Fruit fly (Drosophila melanogaster) whole organism, embryonic: ENCODE data around the gene CG33110.

ENCODE experiments used
- CG10431 ChIP-seq: fragments of 200-800 bp; sonication (Bioruptor generic); optimal IDR thresholded peaks from 3 replicates; lab custom pipeline; 2018; ENCODE audit warnings: missing biosample characterization, mild to moderate bottlenecking, missing genetic modification characterization
- CG10462 ChIP-seq: fragments of 200-800 bp; sonication (Bioruptor generic); optimal IDR thresholded peaks from 2 replicates; lab custom pipeline; 2016; ENCODE audit warnings: missing biosample characterization, missing genetic modification characterization
- CG12104 ChIP-seq: fragments of 200-800 bp; sonication (Bioruptor generic); optimal IDR thresholded peaks from 3 replicates; lab custom pipeline; 2016; ENCODE audit warnings: missing biosample characterization, missing genetic modification characterization
- CG1233 ChIP-seq: fragments of 200-800 bp; sonication (Bioruptor generic); optimal IDR thresholded peaks from 4 replicates; lab custom pipeline; 2018; ENCODE audit warnings: missing biosample characterization, mild to moderate bottlenecking, missing genetic modification characterization
- CG12391 ChIP-seq: fragments of 200-800 bp; sonication (Bioruptor generic); optimal IDR thresholded peaks from 3 replicates; lab custom pipeline; 2018; ENCODE audit warnings: missing biosample characterization, mild to moderate bottlenecking, missing genetic modification characterization, moderate library complexity
- CG13775 ChIP-seq: fragments of 200-800 bp; sonication (Bioruptor generic); optimal IDR thresholded peaks from 3 replicates; lab custom pipeline; 2017; ENCODE audit warnings: missing biosample characterization, mild to moderate bottlenecking, missing genetic modification characterization
- CG13894 ChIP-seq: fragments of 200-800 bp; sonication (Bioruptor generic); optimal IDR thresholded peaks from 3 replicates; lab custom pipeline; 2018; ENCODE audit warnings: missing biosample characterization, mild to moderate bottlenecking, missing genetic modification characterization, moderate library complexity
- CG2199 ChIP-seq: fragments of 200-800 bp; sonication (Bioruptor generic); IDR thresholded peaks from 3 replicates; pipeline ENCODE4 v1.3.6; 2022; ENCODE audit warnings: missing biosample characterization, missing genetic modification characterization
- CG2678 ChIP-seq: fragments of 200-800 bp; sonication (Bioruptor generic); optimal IDR thresholded peaks from 3 replicates; lab custom pipeline; 2019; ENCODE audit warnings: missing biosample characterization, mild to moderate bottlenecking, missing genetic modification characterization, moderate library complexity
- CG31365 ChIP-seq: fragments of 200-800 bp; sonication (Bioruptor generic); optimal IDR thresholded peaks from 2 replicates; lab custom pipeline; 2018; ENCODE audit warnings: missing biosample characterization, mild to moderate bottlenecking, missing genetic modification characterization
- CG32767 ChIP-seq: fragments of 200-800 bp; sonication (Bioruptor generic); IDR thresholded peaks from 2 replicates; pipeline ENCODE4 v1.3.6; 2022; ENCODE audit warnings: missing biosample characterization, missing genetic modification characterization
- CG32772 ChIP-seq: fragments of 200-800 bp; sonication (Bioruptor generic); IDR thresholded peaks from 2 replicates; pipeline ENCODE4 v1.3.6; 2022; ENCODE audit warnings: missing biosample characterization, missing genetic modification characterization
- CG3281 ChIP-seq: fragments of 200-800 bp; sonication (Bioruptor generic); optimal IDR thresholded peaks from 3 replicates; lab custom pipeline; 2017; ENCODE audit warnings: missing biosample characterization, mild to moderate bottlenecking, missing genetic modification characterization
- CG4404 ChIP-seq: fragments of 200-800 bp; sonication (Bioruptor generic); IDR thresholded peaks from 2 replicates; pipeline ENCODE4 v1.3.6; 2022; ENCODE audit warnings: missing biosample characterization, missing genetic modification characterization
- CG6654 ChIP-seq: fragments of 200-800 bp; sonication (Bioruptor generic); optimal IDR thresholded peaks from 2 replicates; lab custom pipeline; 2017; ENCODE audit warnings: missing biosample characterization, mild to moderate bottlenecking, missing genetic modification characterization
- CG7372 ChIP-seq: fragments of 200-800 bp; sonication (Bioruptor generic); IDR thresholded peaks from 2 replicates; pipeline ENCODE4 v1.3.6; 2022; ENCODE audit warnings: missing biosample characterization, missing genetic modification characterization
- CG7745 ChIP-seq: fragments of 200-800 bp; sonication (Bioruptor generic); optimal IDR thresholded peaks from 2 replicates; lab custom pipeline; 2018; ENCODE audit warnings: missing biosample characterization, mild to moderate bottlenecking, missing genetic modification characterization, moderate library complexity
- CG7786 ChIP-seq: fragments of 200-800 bp; sonication (Bioruptor generic); optimal IDR thresholded peaks from 2 replicates; lab custom pipeline; 2016; ENCODE audit warnings: missing biosample characterization, missing genetic modification characterization
- CG7928 ChIP-seq: fragments of 200-800 bp; sonication (Bioruptor generic); optimal IDR thresholded peaks from 2 replicates; lab custom pipeline; 2017; ENCODE audit warnings: missing biosample characterization, mild to moderate bottlenecking, missing genetic modification characterization
- CG7987 ChIP-seq: fragments of 200-800 bp; sonication (Bioruptor generic); optimal IDR thresholded peaks from 2 replicates; lab custom pipeline; 2018; ENCODE audit warnings: missing biosample characterization, mild to moderate bottlenecking, missing genetic modification characterization, moderate library complexity
- CG8281 ChIP-seq: fragments of 200-800 bp; sonication (Bioruptor generic); optimal IDR thresholded peaks from 2 replicates; lab custom pipeline; 2018; ENCODE audit warnings: missing biosample characterization, mild to moderate bottlenecking, missing genetic modification characterization, moderate library complexity
- CG8359 ChIP-seq: fragments of 200-800 bp; sonication (Bioruptor generic); optimal IDR thresholded peaks from 2 replicates; lab custom pipeline; 2017; ENCODE audit warnings: missing biosample characterization, mild to moderate bottlenecking, missing genetic modification characterization, borderline replicate concordance
- CG8478 ChIP-seq: fragments of >200 bp; optimal IDR thresholded peaks from 2 replicates; lab custom pipeline; 2018
- D19B ChIP-seq: fragments of 200-800 bp; sonication (Bioruptor generic); optimal IDR thresholded peaks from 2 replicates; lab custom pipeline; 2017; ENCODE audit warnings: missing biosample characterization, mild to moderate bottlenecking, missing genetic modification characterization
- Eip74EF ChIP-seq, 2 experiments: fragments of 200-800 bp in 1 of 2; fragments of >200 bp in 1 of 2; sonication (Bioruptor generic) in 1 of 2; optimal IDR thresholded peaks; 2 replicates each; lab custom pipeline; 2017 to 2019; ENCODE audit warnings: missing biosample characterization in 2 of 2, missing genetic modification characterization in 2 of 2, mild to moderate bottlenecking in 1 of 2, moderate library complexity in 1 of 2
- Ets65A ChIP-seq: fragments of 200-800 bp; sonication (Bioruptor generic); peaks from one replicate; lab custom pipeline; 2016; ENCODE audit warnings: missing biosample characterization, missing genetic modification characterization
- Lhr ChIP-seq: fragments of 200-800 bp; sonication (Bioruptor generic); optimal IDR thresholded peaks from 3 replicates; lab custom pipeline; 2017; ENCODE audit warnings: mild to moderate bottlenecking, missing biosample characterization, missing genetic modification reagents, missing genetic modification characterization
- Med ChIP-seq: fragments of 200-800 bp; sonication (Bioruptor generic); peaks from one replicate; lab custom pipeline; 2016; ENCODE audit warnings: missing biosample characterization, missing genetic modification characterization, mild to moderate bottlenecking, inconsistent platforms, moderate library complexity
- NK7.1 ChIP-seq: fragments of 200-800 bp; sonication (Bioruptor generic); optimal IDR thresholded peaks from 3 replicates; lab custom pipeline; 2016; ENCODE audit warnings: missing biosample characterization, missing genetic modification characterization
- Oli ChIP-seq: fragments of 200-800 bp; sonication (Bioruptor generic); optimal IDR thresholded peaks from 2 replicates; lab custom pipeline; 2018; ENCODE audit warnings: missing biosample characterization, mild to moderate bottlenecking, missing genetic modification characterization, moderate library complexity
- amos ChIP-seq: fragments of 200-800 bp; sonication (Bioruptor generic); IDR thresholded peaks from 2 replicates; pipeline ENCODE4 v1.3.6; 2022; ENCODE audit warnings: missing biosample characterization, missing genetic modification characterization; ENCODE audit not compliant: partially characterized antibody
- ase ChIP-seq: fragments of 200-800 bp; sonication (Bioruptor generic); IDR thresholded peaks from 3 replicates; pipeline ENCODE4 v1.3.6; 2022; ENCODE audit warnings: missing biosample characterization, missing genetic modification characterization
- bbx ChIP-seq: fragments of 200-800 bp; sonication (Bioruptor generic); IDR thresholded peaks from 2 replicates; pipeline ENCODE4 v1.3.6; 2022; ENCODE audit warnings: missing biosample characterization, missing genetic modification characterization; ENCODE audit not compliant: partially characterized antibody
- cas ChIP-seq: fragments of 200-800 bp; sonication (Bioruptor generic); IDR thresholded peaks from 2 replicates; pipeline ENCODE4 v1.3.6; 2022; ENCODE audit warnings: missing biosample characterization, missing genetic modification characterization
- chm ChIP-seq: fragments of 200-800 bp; sonication (Bioruptor generic); IDR thresholded peaks from 2 replicates; pipeline ENCODE4 v1.3.6; 2022; ENCODE audit warnings: missing biosample characterization, missing genetic modification characterization
- chn ChIP-seq: fragments of 200-800 bp; sonication (Bioruptor generic); optimal IDR thresholded peaks from 2 replicates; lab custom pipeline; 2016; ENCODE audit warnings: missing biosample characterization, missing genetic modification characterization
- croc ChIP-seq: fragments of 200-800 bp; sonication (Bioruptor generic); conservative IDR thresholded peaks from 3 replicates; pipeline ENCODE4 v1.3.6; 2022; ENCODE audit warnings: missing biosample characterization, missing genetic modification characterization
- dati ChIP-seq: fragments of 200-800 bp; sonication (Bioruptor generic); IDR thresholded peaks from 2 replicates; pipeline ENCODE4 v1.3.6; 2022; ENCODE audit warnings: missing biosample characterization, missing genetic modification characterization
- disco-r ChIP-seq: fragments of 200-800 bp; sonication (Bioruptor generic); optimal IDR thresholded peaks from 2 replicates; lab custom pipeline; 2016; ENCODE audit warnings: missing biosample characterization, missing genetic modification characterization
- emc ChIP-seq: fragments of 200-800 bp; sonication (Bioruptor generic); optimal IDR thresholded peaks from 2 replicates; lab custom pipeline; 2016; ENCODE audit warnings: missing biosample characterization, missing genetic modification characterization
- eyg ChIP-seq: fragments of 200-800 bp; sonication (Bioruptor generic); optimal IDR thresholded peaks from 3 replicates; lab custom pipeline; 2016; ENCODE audit warnings: missing biosample characterization, missing genetic modification characterization
- gcm2 ChIP-seq: fragments of 200-800 bp; sonication (Bioruptor generic); optimal IDR thresholded peaks from 2 replicates; lab custom pipeline; 2016; ENCODE audit warnings: missing biosample characterization, missing genetic modification characterization
- gfzf ChIP-seq: fragments of 200-800 bp; sonication (Bioruptor generic); optimal IDR thresholded peaks from 2 replicates; lab custom pipeline; 2016; ENCODE audit warnings: missing biosample characterization, mild to moderate bottlenecking, missing genetic modification characterization, moderate library complexity
- h ChIP-seq: fragments of >200 bp; optimal IDR thresholded peaks from 2 replicates; lab custom pipeline; 2017
- hth ChIP-seq: fragments of >200 bp; optimal IDR thresholded peaks from 2 replicates; lab custom pipeline; 2017; ENCODE audit warnings: inconsistent platforms
- nerfin-1 ChIP-seq: fragments of 200-800 bp; sonication (Bioruptor generic); optimal IDR thresholded peaks from 3 replicates; lab custom pipeline; 2019; ENCODE audit warnings: missing biosample characterization, mild to moderate bottlenecking, missing genetic modification characterization, moderate library complexity
- nerfin-2 ChIP-seq: fragments of 200-800 bp; sonication (Bioruptor generic); IDR thresholded peaks from 2 replicates; pipeline ENCODE4 v1.3.6; 2022; ENCODE audit warnings: missing biosample characterization, missing genetic modification characterization; ENCODE audit not compliant: partially characterized antibody
- pita ChIP-seq: fragments of 200-800 bp; sonication (Bioruptor generic); optimal IDR thresholded peaks from 2 replicates; lab custom pipeline; 2017; ENCODE audit warnings: missing biosample characterization, mild to moderate bottlenecking, missing genetic modification characterization
- scrt ChIP-seq: fragments of 200-800 bp; sonication (Bioruptor generic); optimal IDR thresholded peaks from 2 replicates; lab custom pipeline; 2018; ENCODE audit warnings: missing biosample characterization, mild to moderate bottlenecking, missing genetic modification characterization, moderate library complexity
- seq ChIP-seq: fragments of 200-800 bp; sonication (Bioruptor generic); IDR thresholded peaks from 2 replicates; pipeline ENCODE4 v1.3.6; 2022; ENCODE audit warnings: missing biosample characterization, missing genetic modification characterization
- tap ChIP-seq: fragments of 200-800 bp; optimal IDR thresholded peaks from 3 replicates; lab custom pipeline; 2019; ENCODE audit warnings: missing biosample characterization, mild to moderate bottlenecking, missing genetic modification characterization, moderate library complexity
- toy ChIP-seq: fragments of 200-800 bp; sonication (Bioruptor generic); IDR thresholded peaks from 2 replicates; pipeline ENCODE4 v1.3.6; 2022; ENCODE audit warnings: missing biosample characterization, missing genetic modification characterization
- zfh1 ChIP-seq: fragments of 200-800 bp; sonication (Bioruptor generic); IDR thresholded peaks from 3 replicates; pipeline ENCODE4 v1.3.6; 2022; ENCODE audit warnings: missing biosample characterization, missing genetic modification characterization

Gene CG33110

dm6 chr3R:22580546-22580945 is 10.6 kb downstream of the CG33110 start, which contains the start of gene CSN6 (continued):
- TF ChIP-seq Eip74EF (GFP tag; optimal IDR thresholded peaks at IDR 0.05; lab: Kevin White, UChicago) (no peak), Oli (tag; lab: Kevin White, UChicago) (no peak), nerfin-1 (tag; lab: Kevin White, UChicago) (no peak), CG32772 (GFP tag; lab: Robert Waterston, UW) (no peak), CG8281 (tag; lab: Kevin White, UChicago) (no peak), bbx (GFP tag; lab: Robert Waterston, UW) (peak; percentile 84), CG6654 (GFP tag; lab: Kevin White, UChicago) (no peak), CG10431 (GFP tag; lab: Kevin White, UChicago) (no peak), emc (GFP tag; lab: Kevin White, UChicago) (no peak), croc (no peak), Lhr (GFP tag; lab: Kevin White, UChicago) (peak; percentile 2), CG13775 (GFP tag; lab: Kevin White, UChicago) (no peak), tap (tag; lab: Kevin White, UChicago) (no peak), hth (lab: Kevin White, UChicago) (no peak), CG32767 (GFP tag; lab: Robert Waterston, UW) (no peak), gcm2 (GFP tag; lab: Kevin White, UChicago) (no peak), h (no peak), CG7987 (GFP tag; lab: Kevin White, UChicago) (no peak), CG10462 (GFP tag; lab: Kevin White, UChicago) (no peak), cas (no peak), CG3281 (no peak), ase (GFP tag; lab: Robert Waterston, UW) (no peak), CG2678 (tag; lab: Kevin White, UChicago) (no peak), nerfin-2 (GFP tag; lab: Robert Waterston, UW) (peak; percentile 88), CG7745 (no peak), CG8359 (GFP tag; lab: Kevin White, UChicago) (no peak), scrt (GFP tag; lab: Kevin White, UChicago) (no peak), Med (GFP tag; lab: Kevin White, UChicago) (peak; percentile 90), CG4404 (GFP tag; lab: Robert Waterston, UW) (no peak), CG31365 (tag; lab: Kevin White, UChicago) (no peak), CG12104 (GFP tag; lab: Kevin White, UChicago) (no peak), dati (GFP tag; lab: Robert Waterston, UW) (no peak), CG1233 (GFP tag; lab: Kevin White, UChicago) (no peak), chn (GFP tag; lab: Kevin White, UChicago) (no peak), chm (GFP tag; lab: Robert Waterston, UW) (no peak), CG13894 (tag; lab: Kevin White, UChicago) (peak; percentile 67), CG7786 (GFP tag; lab: Kevin White, UChicago) (no peak), disco-r (GFP tag; lab: Kevin White, UChicago) (no peak), eyg (GFP tag; lab: Kevin White, UChicago) (no peak), toy (no peak), zfh1 (GFP tag; lab: Robert Waterston, UW) (no peak), CG8478 (lab: Kevin White, UChicago) (no peak), amos (GFP tag; lab: Robert Waterston, UW) (peak; percentile 84), CG7372 (no peak), D19B (no peak), NK7.1 (GFP tag; lab: Kevin White, UChicago) (no peak), seq (no peak), pita (GFP tag; lab: Kevin White, UChicago) (no peak), Ets65A (GFP tag; lab: Kevin White, UChicago) (peak; percentile 91), gfzf (GFP tag; lab: Kevin White, UChicago) (peak; percentile 72), CG12391 (tag; lab: Kevin White, UChicago) (no peak), CG7928 (GFP tag; lab: Kevin White, UChicago) (peak; percentile 4), CG2199 (GFP tag; lab: Robert Waterston, UW) (no peak)
